Worm (Caenorhabditis elegans) whole organism, L2 larva: ENCODE results near the gene ZC477.2.

ENCODE experiments used
- elt-3 ChIP-seq: sonication (generic microtip); optimal IDR thresholded peaks from 2 replicates; lab custom pipeline; 2017; ENCODE audit warnings: missing biosample characterization, missing genetic modification characterization
- lin-13 ChIP-seq: fragments of 150-350 bp; optimal IDR thresholded peaks from 2 replicates; lab custom pipeline; 2014; ENCODE audit warnings: missing biosample characterization, missing genetic modification reagents, missing genetic modification characterization
- nhr-11 ChIP-seq: fragments of 150-350 bp; optimal IDR thresholded peaks from 2 replicates; lab custom pipeline; 2014; ENCODE audit warnings: missing biosample characterization, missing genetic modification characterization
- nhr-12 ChIP-seq: fragments of 150-350 bp; optimal IDR thresholded peaks from 2 replicates; lab custom pipeline; 2014; ENCODE audit warnings: missing biosample characterization, missing genetic modification characterization
- nhr-237 ChIP-seq: fragments of 150-350 bp; optimal IDR thresholded peaks from 2 replicates; lab custom pipeline; 2014; ENCODE audit warnings: missing biosample characterization, missing genetic modification characterization
- unc-39 ChIP-seq: fragments of 150-350 bp; optimal IDR thresholded peaks from 2 replicates; lab custom pipeline; 2014; ENCODE audit warnings: missing biosample characterization, missing genetic modification characterization
- ztf-11 ChIP-seq: sonication (generic microtip); optimal IDR thresholded peaks from 2 replicates; lab custom pipeline; 2017; ENCODE audit warnings: missing biosample characterization, missing genetic modification characterization

DNA sequence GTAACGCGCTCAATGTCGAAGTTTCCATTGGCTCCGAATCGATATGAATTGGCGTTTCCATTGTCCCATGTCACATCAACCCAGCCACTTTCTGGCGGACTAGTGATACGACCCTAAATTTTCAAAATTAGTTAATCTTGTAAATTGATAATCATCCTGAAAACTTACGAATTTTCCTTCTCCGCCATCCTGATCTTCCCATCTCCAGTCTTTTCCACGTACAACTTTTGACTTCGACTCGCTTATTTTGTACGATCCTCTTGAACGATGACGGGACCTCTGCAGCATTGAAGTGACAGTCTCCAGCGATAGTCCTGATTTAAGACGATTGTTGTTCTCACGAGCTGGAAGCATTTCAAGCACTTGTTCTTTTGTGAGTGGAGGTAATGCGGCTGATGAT is 31.1 kb downstream of the ZC477.2 start:
- TF ChIP-seq nhr-237 (tag; lab: Kevin White, UChicago), result no peak
- no peak for TF ChIP-seq unc-39
- no peak for TF ChIP-seq lin-13 (GFP tag; lab: Kevin White, UChicago)
- no peak for TF ChIP-seq elt-3 (tag; lab: Kevin White, UChicago)
- TF ChIP-seq ztf-11 (tag; lab: Kevin White, UChicago), result no peak
- no peak for TF ChIP-seq nhr-11
- TF ChIP-seq nhr-12, result no peak
